Fruit fly (Drosophila melanogaster): ENCODE results near the gene Act88F.

Act88F gene

dm6 chr3R:15427818-15428199 is 12.0 kb upstream of the Act88F start:
- TF ChIP-seq ci (GFP tag; IDR thresholded peaks at IDR 0.05) (peak; percentile 50; the same call in 1 of the 3 replicates), eve (GFP tag; optimal IDR thresholded peaks at IDR 0.05) (no peak), CG7556 (GFP tag; optimal IDR thresholded peaks at IDR 0.05) (peak; percentile 58), ssp (GFP tag; IDR thresholded peaks at IDR 0.05) (peak; percentile 50; the same call in 1 of the 2 replicates), CG2875 (GFP tag; optimal IDR thresholded peaks at IDR 0.05) (peak; percentile 23), HLH3B (GFP tag; IDR thresholded peaks at IDR 0.05) (peak; percentile 61; the same call in 1 of the 2 replicates), Hsf (GFP tag; optimal IDR thresholded peaks at IDR 0.05) (peak; percentile 47), CG16815 (GFP tag; optimal IDR thresholded peaks at IDR 0.05) (peak; percentile 17), CG17328 (GFP tag; IDR thresholded peaks at IDR 0.05) (peak; percentile 64; the same call in 1 of the 2 replicates), CG6689 (GFP tag; IDR thresholded peaks at IDR 0.05) (peak; percentile 49), ranshi (GFP tag; IDR thresholded peaks at IDR 0.05) (peak; percentile 30; the same call in 1 of the 2 replicates), vnd (GFP tag; IDR thresholded peaks at IDR 0.05; ENCODE audit: partially characterized antibody) (no peak), nerfin-1 (tag; optimal IDR thresholded peaks at IDR 0.05) (peak; percentile 57), CG9609 (GFP tag; optimal IDR thresholded peaks at IDR 0.05) (peak; percentile 12), en (GFP tag; optimal IDR thresholded peaks at IDR 0.05) (peak; percentile 6), kni (GFP tag; optimal IDR thresholded peaks at IDR 0.05) (peak; percentile 48), CG15479 (GFP tag; optimal IDR thresholded peaks at IDR 0.05) (no peak), phol (tag; optimal IDR thresholded peaks at IDR 0.05) (peak; percentile 70), CG33557 (GFP tag; optimal IDR thresholded peaks at IDR 0.05) (peak; percentile 83), ken (GFP tag; IDR thresholded peaks at IDR 0.05) (0 out of 3 replicates have a peak, but pooled peaks have one; percentile 42), prd (optimal IDR thresholded peaks at IDR 0.05) (no peak), prd (GFP tag; IDR thresholded peaks at IDR 0.05) (peak; percentile 53; the same call in 2 of the 3 replicates), CG4404 (GFP tag; IDR thresholded peaks at IDR 0.05) (no peak), Neu2 (GFP tag; optimal IDR thresholded peaks at IDR 0.05; ENCODE audit: borderline replicate concordance) (no peak), Spps (tag; optimal IDR thresholded peaks at IDR 0.05) (peak; percentile 71), Eip74EF (GFP tag; optimal IDR thresholded peaks at IDR 0.05) (peak in 1 of 2 experiments; percentile 54), p53 (GFP tag; optimal IDR thresholded peaks at IDR 0.05) (no peak), sens (GFP tag) (peak; percentile 95), CG14965 (GFP tag; optimal IDR thresholded peaks at IDR 0.05; ENCODE audit: borderline replicate concordance) (no peak), CG4707 (GFP tag; optimal IDR thresholded peaks at IDR 0.05) (peak; percentile 18), CG6854 (GFP tag; optimal IDR thresholded peaks at IDR 0.05) (no peak), Drgx (GFP tag; IDR thresholded peaks at IDR 0.05) (peak; percentile 44), nmo (GFP tag; optimal IDR thresholded peaks at IDR 0.05) (peak; percentile 77), Sox100B (GFP tag; optimal IDR thresholded peaks at IDR 0.05) (peak; percentile 38), Dll (GFP tag; IDR thresholded peaks at IDR 0.05; ENCODE audit: partially characterized antibody) (no peak), az2 (GFP tag; optimal IDR thresholded peaks at IDR 0.05) (peak; percentile 59), CG8089 (GFP tag; optimal IDR thresholded peaks at IDR 0.05) (peak; percentile 39), CG4617 (GFP tag; optimal IDR thresholded peaks at IDR 0.05; ENCODE audit: borderline replicate concordance) (peak; percentile 2), CG8388 (GFP tag; optimal IDR thresholded peaks at IDR 0.05) (peak; percentile 75), Six4 (GFP tag; optimal IDR thresholded peaks at IDR 0.05) (peak; percentile 9), Fer2 (tag; optimal IDR thresholded peaks at IDR 0.05) (no peak), CG1529 (GFP tag; optimal IDR thresholded peaks at IDR 0.05) (peak; percentile 56), amos (GFP tag; IDR thresholded peaks at IDR 0.05; ENCODE audit: partially characterized antibody) (no peak), Ets97D (GFP tag; optimal IDR thresholded peaks at IDR 0.05) (no peak), Usf (GFP tag; optimal IDR thresholded peaks at IDR 0.05) (peak; percentile 14), CG9817 (tag; optimal IDR thresholded peaks at IDR 0.05) (peak; percentile 16), lola (GFP tag; optimal IDR thresholded peaks at IDR 0.05) (peak in 1 of 3 experiments; percentile 84), CG15269 (tag; optimal IDR thresholded peaks at IDR 0.05) (peak; percentile 23), hth (optimal IDR thresholded peaks at IDR 0.05) (no peak), CG15601 (tag; optimal IDR thresholded peaks at IDR 0.05) (peak; percentile 84)

Measured in whole organism, embryonic.